Fruit fly (Drosophila melanogaster) whole organism: Measurements from ENCODE around the gene GstD3.

ENCODE experiments used
- CG8478 ChIP-seq: fragments of >200 bp; optimal IDR thresholded peaks from 2 replicates; lab custom pipeline; 2018; ENCODE audit warnings: inconsistent platforms
- Dll ChIP-seq: fragments of >200 bp; optimal IDR thresholded peaks from 2 replicates; lab custom pipeline; 2017
- EcR ChIP-seq, 2 experiments: fragments of >200 bp; optimal IDR thresholded peaks; 2 replicates each; lab custom pipeline; 2017; ENCODE audit warnings: missing biosample characterization in 2 of 2, missing genetic modification characterization in 2 of 2, missing genetic modification reagents in 2 of 2
- pan ChIP-seq: fragments of >200 bp; optimal IDR thresholded peaks from 2 replicates; lab custom pipeline; 2017
- psq ChIP-seq: fragments of >200 bp; optimal IDR thresholded peaks from 2 replicates; lab custom pipeline; 2017
- usp ChIP-seq: fragments of >200 bp; optimal IDR thresholded peaks from 2 replicates; lab custom pipeline; 2017; ENCODE audit warnings: missing biosample characterization, missing genetic modification characterization, mixed read lengths

DNA sequence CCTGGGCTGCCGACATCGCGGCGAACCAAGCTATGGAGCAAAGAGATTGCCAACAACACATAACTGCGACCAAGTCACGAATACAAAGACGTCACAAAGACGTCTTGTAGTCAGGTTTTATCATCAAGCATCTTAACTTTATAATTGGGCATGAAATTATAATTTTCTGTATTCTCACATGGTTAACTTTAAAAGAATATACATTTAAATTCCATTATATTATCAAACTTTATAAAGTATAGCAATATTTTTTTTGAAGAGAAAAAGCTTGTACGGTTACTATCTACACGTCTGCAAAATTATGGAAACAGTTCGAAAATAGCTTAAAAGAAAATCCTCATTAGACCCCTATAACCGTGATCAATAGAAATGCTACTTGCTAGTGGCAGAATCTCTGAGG is 20.9 kb upstream of the GstD3 start, which contains the start of gene CG10041:
- TF ChIP-seq Dll (lab: Kevin White, UChicago) (no peak), pan (no peak), EcR (GFP tag; optimal IDR thresholded peaks at IDR 0.05; lab: Kevin White, UChicago) (no peak), psq (no peak), CG8478 (lab: Kevin White, UChicago) (no peak), usp (GFP tag; lab: Kevin White, UChicago) (no peak)
